Worm (Caenorhabditis elegans): ENCODE data around the gene srg-3.
A peak's percentile ranks its signal among the peaks of the same experiment; 100 is the strongest.

srg-3 gene

DNA sequence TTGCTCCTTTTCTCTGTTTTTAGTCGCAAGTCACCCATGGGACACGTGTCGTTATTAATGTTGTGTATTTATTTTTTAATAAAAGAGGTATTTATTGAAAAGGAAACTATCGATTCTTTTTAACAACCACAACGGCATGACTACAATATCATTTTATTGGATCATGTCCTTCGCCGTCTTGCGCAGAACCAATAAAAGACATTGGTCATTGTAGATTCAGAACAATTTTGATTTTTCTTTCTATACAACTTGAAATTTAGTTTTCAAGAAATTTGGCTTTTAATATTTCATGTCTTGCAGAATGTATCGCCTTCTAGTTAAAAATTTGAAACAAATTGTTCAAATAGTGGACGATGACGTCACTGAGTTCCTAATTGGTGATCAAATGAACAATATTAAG is 18.7 kb downstream of the srg-3 start, which contains the start of gene amdh-1:
Gene amdh-1, plus strand, starts transcription at position 301 of the 400 bp plus-strand sequence.
- TF ChIP-seq hlh-30 (tag; optimal IDR thresholded peaks at IDR 0.05; ENCODE audit: insufficient read depth): no peak

ce11 chrIII:6248064-6248687 is 22.0 kb downstream of the srg-3 start, which contains the start of the genes gen-1 and stt-3:
Gene gen-1, minus strand, starts transcription at chrIII:6248158.
Gene stt-3, plus strand, starts transcription at chrIII:6248637.
- peak; percentile 76 for TF ChIP-seq R02D3.7 (tag; optimal IDR thresholded peaks at IDR 0.05)
- TF ChIP-seq tra-1 (GFP tag; IDR thresholded peaks at IDR 0.05): no peak
- TF ChIP-seq dpl-1 (GFP tag; optimal IDR thresholded peaks at IDR 0.05): peak; percentile 27
- TF ChIP-seq mes-2 (tag; optimal IDR thresholded peaks at IDR 0.05; ENCODE audit: poor library complexity, severe bottlenecking): peak; percentile 0
- TF ChIP-seq ceh-28 (tag; optimal IDR thresholded peaks at IDR 0.05): no peak
- no peak for TF ChIP-seq nhr-41 (GFP tag; IDR thresholded peaks at IDR 0.05)
- no peak for TF ChIP-seq skn-1 (tag; optimal IDR thresholded peaks at IDR 0.05)
- no peak for TF ChIP-seq ceh-44 (GFP tag; IDR thresholded peaks at IDR 0.05)
- TF ChIP-seq gei-8 (GFP tag; optimal IDR thresholded peaks at IDR 0.05): no peak
- no peak for TF ChIP-seq zfp-3 (GFP tag; conservative IDR thresholded peaks at IDR 0.05)

DNA sequence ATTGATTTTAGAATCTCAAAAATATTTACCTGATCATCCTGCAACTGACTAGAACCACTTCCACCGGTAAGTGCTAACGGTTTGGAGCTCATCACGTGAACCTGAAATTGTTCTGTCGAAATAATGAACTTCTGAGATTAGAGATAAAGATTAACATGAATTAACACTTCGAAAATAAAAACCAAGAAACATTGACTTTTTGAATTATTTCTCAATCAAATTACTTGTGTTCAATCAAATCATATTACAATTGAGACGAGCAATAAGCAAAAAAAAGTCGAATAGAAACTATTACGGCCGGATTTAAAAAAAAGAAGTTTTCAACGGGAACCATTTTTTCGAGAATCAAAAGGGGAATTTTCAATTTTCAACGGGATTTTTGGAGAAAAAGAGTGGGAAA is 24.4 kb downstream of the srg-3 start, which contains the start of gene bcas-2:
Gene bcas-2, minus strand, starts transcription at position 101 of the 400 bp plus-strand sequence.
- TF ChIP-seq mxl-3 (GFP tag; optimal IDR thresholded peaks at IDR 0.05) (no peak), lim-7 (GFP tag; IDR thresholded peaks at IDR 0.05) (no peak), nhr-48 (tag; optimal IDR thresholded peaks at IDR 0.05) (no peak), daf-8 (GFP tag; IDR thresholded peaks at IDR 0.05) (no peak), lsy-2 (tag; optimal IDR thresholded peaks at IDR 0.05) (no peak), lin-29 (GFP tag; IDR thresholded peaks at IDR 0.05) (no peak), R02D3.7 (tag; optimal IDR thresholded peaks at IDR 0.05) (no peak), hmg-1.1 (GFP tag; IDR thresholded peaks at IDR 0.05) (no peak), jun-1 (tag; optimal IDR thresholded peaks at IDR 0.05) (no peak), zfp-3 (GFP tag; conservative IDR thresholded peaks at IDR 0.05) (no peak), sdz-12 (GFP tag; optimal IDR thresholded peaks at IDR 0.05) (no peak), ceh-32 (tag; optimal IDR thresholded peaks at IDR 0.05; ENCODE audit: poor library complexity) (no peak), nhr-42 (GFP tag; IDR thresholded peaks at IDR 0.05) (no peak), mes-2 (tag; optimal IDR thresholded peaks at IDR 0.05; ENCODE audit: poor library complexity, severe bottlenecking) (no peak), ZK546.5 (tag; optimal IDR thresholded peaks at IDR 0.05) (no peak), nhr-76 (tag; optimal IDR thresholded peaks at IDR 0.05) (no peak), lin-38 (GFP tag; IDR thresholded peaks at IDR 0.05) (no peak), nhr-28 (tag; optimal IDR thresholded peaks at IDR 0.05) (no peak)

- TF ChIP-seq nhr-237 (tag; optimal IDR thresholded peaks at IDR 0.05) (no peak), nhr-102 (tag; optimal IDR thresholded peaks at IDR 0.05) (no peak), fkh-10 (GFP tag; optimal IDR thresholded peaks at IDR 0.05) (no peak), dmd-6 (GFP tag; IDR thresholded peaks at IDR 0.05) (no peak), set-16 (GFP tag; IDR thresholded peaks at IDR 0.05) (no peak), fos-1 (tag; optimal IDR thresholded peaks at IDR 0.05) (no peak), spr-1 (tag; optimal IDR thresholded peaks at IDR 0.05) (no peak), hif-1 (tag; optimal IDR thresholded peaks at IDR 0.05) (no peak)
These were observed 29.6 kb downstream of the srg-3 start, which contains the start of gene T12A2.3 for ce11 chrIII:6240528-6240927. Gene T12A2.3, plus strand, starts transcription at chrIII:6240828.

Measured in whole organism, L4 larva.